Worm (Caenorhabditis elegans): Measurements from ENCODE around the gene fmo-5.

fmo-5 gene

DNA sequence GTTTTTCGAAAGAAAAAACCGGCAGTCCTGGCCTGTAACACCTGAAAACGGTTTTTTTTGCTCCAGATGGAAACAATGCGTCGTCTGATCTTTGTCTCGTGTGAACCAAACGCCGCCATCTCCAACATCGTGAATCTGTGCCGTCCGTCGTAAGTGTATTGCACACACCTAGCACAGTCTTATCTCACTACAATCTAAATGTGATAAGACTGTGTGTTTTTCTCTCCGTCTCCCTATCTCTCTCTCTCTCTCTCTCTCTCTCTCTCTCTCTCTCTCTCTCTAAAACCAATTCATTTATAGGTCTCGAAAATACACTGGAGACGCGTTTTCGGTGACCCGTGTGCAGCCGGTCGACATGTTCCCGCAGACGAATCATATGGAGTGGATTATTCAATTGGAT lies 7.1 kb upstream of the fmo-5 start (continued):
- TF ChIP-seq fos-1 (tag; optimal IDR thresholded peaks at IDR 0.05) (no peak), lim-7 (GFP tag; IDR thresholded peaks at IDR 0.05) (no peak), T26A8.4 (GFP tag; IDR thresholded peaks at IDR 0.05) (no peak), T20F7.1 (GFP tag; optimal IDR thresholded peaks at IDR 0.05) (no peak), spr-1 (tag; optimal IDR thresholded peaks at IDR 0.05) (no peak), saeg-2 (GFP tag; IDR thresholded peaks at IDR 0.05) (no peak), F10B5.3 (tag; optimal IDR thresholded peaks at IDR 0.05) (no peak), dmd-6 (GFP tag; IDR thresholded peaks at IDR 0.05) (peak; percentile 77), hlh-30 (tag; optimal IDR thresholded peaks at IDR 0.05; ENCODE audit: insufficient read depth) (peak; percentile 48), snpc-4 (tag; optimal IDR thresholded peaks at IDR 0.05) (no peak), mep-1 (tag; optimal IDR thresholded peaks at IDR 0.05) (no peak), php-3 (GFP tag; IDR thresholded peaks at IDR 0.05) (0 out of 2 replicates have a peak, but pooled peaks have one; percentile 28), lin-1 (GFP tag; IDR thresholded peaks at IDR 0.05) (no peak), lin-15B (tag; optimal IDR thresholded peaks at IDR 0.05) (no peak), F44E2.7 (GFP tag; IDR thresholded peaks at IDR 0.05) (no peak), D1046.2 (GFP tag; IDR thresholded peaks at IDR 0.05) (no peak), nhr-41 (GFP tag; IDR thresholded peaks at IDR 0.05) (no peak), unc-130 (GFP tag; optimal IDR thresholded peaks at IDR 0.05) (no peak), ctbp-1 (GFP tag; IDR thresholded peaks at IDR 0.05) (no peak), Y48G9A.11 (GFP tag; IDR thresholded peaks at IDR 0.05) (no peak), F49E8.2 (tag; optimal IDR thresholded peaks at IDR 0.05; ENCODE audit: borderline replicate concordance) (no peak), aly-2 (tag; optimal IDR thresholded peaks at IDR 0.05) (no peak), Y75B8A.6 (GFP tag; IDR thresholded peaks at IDR 0.05) (no peak), ceh-28 (tag; optimal IDR thresholded peaks at IDR 0.05) (no peak), daf-16 (GFP tag; optimal IDR thresholded peaks at IDR 0.05) (no peak), daf-16 (tag; optimal IDR thresholded peaks at IDR 0.05) (peak; percentile 58), nhr-48 (tag; optimal IDR thresholded peaks at IDR 0.05) (peak; percentile 27), sdz-12 (GFP tag; optimal IDR thresholded peaks at IDR 0.05) (no peak), lsy-2 (tag; optimal IDR thresholded peaks at IDR 0.05) (no peak), ces-1 (GFP tag; optimal IDR thresholded peaks at IDR 0.05) (no peak), dve-1 (tag; optimal IDR thresholded peaks at IDR 0.05; ENCODE audit: insufficient read depth) (peak; percentile 67), nhr-111 (GFP tag; optimal IDR thresholded peaks at IDR 0.05) (no peak), vab-7 (GFP tag; IDR thresholded peaks at IDR 0.05) (no peak), lin-38 (GFP tag; IDR thresholded peaks at IDR 0.05) (peak; percentile 49), nhr-28 (tag; optimal IDR thresholded peaks at IDR 0.05) (peak; percentile 99), nhr-6 (tag; optimal IDR thresholded peaks at IDR 0.05) (no peak), egl-43 (GFP tag; IDR thresholded peaks at IDR 0.05) (no peak), pha-4 (GFP tag; IDR thresholded peaks at IDR 0.05) (no peak), pha-4 (tag; optimal IDR thresholded peaks at IDR 0.05) (no peak), ceh-44 (GFP tag; IDR thresholded peaks at IDR 0.05) (no peak), tag-97 (GFP tag; IDR thresholded peaks at IDR 0.05) (no peak), dmd-9 (GFP tag; IDR thresholded peaks at IDR 0.05) (no peak), aha-1 (tag) (peak; percentile 63), set-16 (GFP tag; IDR thresholded peaks at IDR 0.05) (no peak), daf-12 (tag; optimal IDR thresholded peaks at IDR 0.05) (no peak), ceh-20 (GFP tag; IDR thresholded peaks at IDR 0.05) (no peak), lir-3 (tag; optimal IDR thresholded peaks at IDR 0.05) (no peak), F26F4.8 (GFP tag; conservative IDR thresholded peaks at IDR 0.05) (no peak), egl-27 (tag; optimal IDR thresholded peaks at IDR 0.05) (no peak), spr-3 (GFP tag; optimal IDR thresholded peaks at IDR 0.05) (no peak), zfp-2 (tag; optimal IDR thresholded peaks at IDR 0.05) (no peak), ZK337.2 (GFP tag; IDR thresholded peaks at IDR 0.05) (no peak), ceh-82 (tag; optimal IDR thresholded peaks at IDR 0.05) (no peak)

Data from whole organism, L4 larva.